Worm (Caenorhabditis elegans): Measurements from ENCODE around the gene ptp-3.
A peak's percentile ranks its signal among the peaks of the same experiment; 100 is the strongest.

Gene ptp-3

DNA sequence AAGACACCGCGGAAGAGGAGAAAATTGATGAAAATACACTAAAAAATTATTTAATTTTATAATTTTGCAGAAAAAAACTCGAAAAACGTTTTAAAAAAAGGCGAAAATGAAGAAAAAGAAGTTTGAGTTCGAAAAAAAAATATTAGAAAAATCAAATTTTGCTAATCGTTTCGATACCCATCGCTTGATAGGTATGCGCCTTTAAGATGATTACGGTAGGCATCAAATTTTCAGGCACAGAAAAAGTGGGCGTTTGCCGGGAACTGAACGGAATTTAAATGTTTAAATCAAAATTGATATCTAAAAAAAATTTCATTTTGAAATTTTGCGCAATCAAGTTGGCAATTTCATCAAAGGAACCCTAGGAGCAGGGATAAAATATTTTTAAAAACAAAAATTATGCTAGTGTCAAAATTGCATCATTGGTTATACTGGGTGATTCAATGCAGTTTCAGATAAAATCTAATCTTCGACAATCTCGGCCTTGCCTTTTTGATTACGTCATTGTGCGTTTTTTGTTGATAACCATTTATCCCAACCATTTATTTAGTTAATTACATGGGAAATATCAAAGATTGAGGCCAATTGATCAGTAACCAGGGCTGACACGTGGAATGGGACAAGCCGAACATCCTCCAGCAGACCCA lies 68.3 kb downstream of the ptp-3 start:
- TF ChIP-seq attf-3 (GFP tag; conservative IDR thresholded peaks at IDR 0.05): no peak
- TF ChIP-seq lsl-1 (GFP tag; optimal IDR thresholded peaks at IDR 0.05): peak; percentile 63
- peak; percentile 60; the same call in 1 of the 2 replicates for TF ChIP-seq madf-6 (GFP tag; IDR thresholded peaks at IDR 0.05)
- no peak for TF ChIP-seq Y79H2A.3 (GFP tag; conservative IDR thresholded peaks at IDR 0.05)
- no peak for TF ChIP-seq snpc-1.1 (tag; optimal IDR thresholded peaks at IDR 0.05; ENCODE audit: insufficient read depth)
- TF ChIP-seq madf-8 (GFP tag; conservative IDR thresholded peaks at IDR 0.05): peak; percentile 63
- no peak for TF ChIP-seq Y67H2A.10 (GFP tag; conservative IDR thresholded peaks at IDR 0.05)
- TF ChIP-seq gei-17 (GFP tag; optimal IDR thresholded peaks at IDR 0.05): no peak
- TF ChIP-seq xnd-1 (tag; optimal IDR thresholded peaks at IDR 0.05): peak; percentile 18

- peak; percentile 64 for TF ChIP-seq zfh-2 (GFP tag; conservative IDR thresholded peaks at IDR 0.05)
- TF ChIP-seq nhr-80 (tag; optimal IDR thresholded peaks at IDR 0.05): no peak
Observed at ce11 chrII:11044193-11044568, 68.8 kb downstream of the ptp-3 start.

DNA sequence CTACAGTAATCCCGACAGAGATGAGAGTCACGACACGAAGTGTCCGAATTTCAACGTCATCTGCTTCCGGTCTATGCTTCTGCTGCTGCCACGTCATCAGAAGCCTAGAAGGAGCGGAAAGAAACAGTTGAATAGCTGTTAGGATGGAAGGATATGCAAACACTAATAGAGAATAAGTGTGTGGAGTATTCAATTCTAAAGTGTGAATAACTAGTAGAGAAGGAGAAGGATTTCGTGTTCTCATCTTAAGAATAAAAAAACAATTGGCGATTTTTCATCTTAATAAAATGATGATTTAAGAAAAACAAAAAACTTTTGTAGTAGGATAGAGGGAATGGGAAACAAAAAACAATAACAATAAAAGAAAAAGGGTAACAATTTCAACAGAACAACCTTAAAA lies 70.5 kb downstream of the ptp-3 start, which contains the start of gene col-83:
col-83 (minus strand) TSS at position 101 of the 400 bp plus-strand sequence.
- TF ChIP-seq nhr-120 (GFP tag; IDR thresholded peaks at IDR 0.05) (no peak), rpc-1 (optimal IDR thresholded peaks at IDR 0.05) (no peak), rpc-1 (tag; optimal IDR thresholded peaks at IDR 0.05) (no peak), attf-5 (GFP tag; optimal IDR thresholded peaks at IDR 0.05) (no peak), ceh-100 (GFP tag; IDR thresholded peaks at IDR 0.05) (no peak), hmg-1.2 (GFP tag; IDR thresholded peaks at IDR 0.05) (no peak), pbrm-1 (GFP tag; IDR thresholded peaks at IDR 0.05) (no peak), pha-4 (tag; optimal IDR thresholded peaks at IDR 0.05) (no peak)

DNA sequence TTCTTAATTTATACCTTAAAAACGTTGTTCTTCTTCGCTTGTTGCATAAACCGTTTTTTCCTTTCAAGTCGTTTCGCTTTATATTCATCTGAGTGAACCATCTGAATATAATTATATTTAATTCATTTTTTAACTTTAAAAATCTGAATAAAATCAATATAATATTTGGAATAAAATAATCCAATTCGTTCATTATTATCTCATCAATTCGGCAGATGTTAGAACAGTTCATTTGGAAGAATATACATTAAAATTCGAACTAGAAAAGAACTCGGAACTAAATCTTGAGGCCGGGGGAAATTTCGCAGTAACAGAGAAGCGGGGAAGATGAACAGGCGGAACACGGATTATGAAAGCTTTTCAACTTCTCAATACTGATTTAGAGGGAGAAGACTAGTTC lies 73.6 kb downstream of the ptp-3 start, which contains the start of gene F33A8.4:
F33A8.4 (minus strand) TSS at position 101 of the 400 bp plus-strand sequence.
- no peak for TF ChIP-seq B0035.1 (tag; optimal IDR thresholded peaks at IDR 0.05)
- TF ChIP-seq ceh-40 (GFP tag; IDR thresholded peaks at IDR 0.05): no peak
- TF ChIP-seq lag-1 (GFP tag; IDR thresholded peaks at IDR 0.05): no peak
- no peak for TF ChIP-seq egrh-3 (GFP tag; IDR thresholded peaks at IDR 0.05)
- no peak for TF ChIP-seq lin-26 (GFP tag; IDR thresholded peaks at IDR 0.05)
- TF ChIP-seq lin-54 (GFP tag; optimal IDR thresholded peaks at IDR 0.05): no peak
- TF ChIP-seq pha-4 (tag; optimal IDR thresholded peaks at IDR 0.05): no peak
- TF ChIP-seq rec-8 (tag; optimal IDR thresholded peaks at IDR 0.05): no peak
- TF ChIP-seq lsy-27 (tag; optimal IDR thresholded peaks at IDR 0.05; ENCODE audit: borderline replicate concordance, insufficient read depth): no peak
- no peak for TF ChIP-seq F52B5.7 (tag; optimal IDR thresholded peaks at IDR 0.05)
- TF ChIP-seq K12H6.12 (tag; optimal IDR thresholded peaks at IDR 0.05): no peak

DNA sequence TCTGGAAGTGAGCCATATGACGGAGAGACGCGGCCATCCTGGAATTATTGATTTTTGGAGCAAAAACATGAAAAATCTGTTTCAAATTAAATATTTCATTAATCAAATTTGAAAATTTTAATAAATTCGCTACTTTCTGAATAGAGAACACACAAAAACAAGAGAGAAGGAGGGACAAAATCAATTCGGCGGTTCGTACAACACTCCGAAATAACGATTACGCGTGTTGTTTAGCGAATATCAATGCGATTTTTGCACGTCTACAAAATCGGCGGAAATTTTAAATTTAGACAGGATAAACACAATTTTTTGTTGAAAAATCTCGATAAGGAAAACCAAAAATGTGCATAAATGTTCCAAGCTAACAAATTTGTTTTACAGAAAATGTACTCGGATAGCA lies 74.5 kb downstream of the ptp-3 start, which contains the start of the genes sdhd-1 and ilkp-1:
sdhd-1 (minus strand) TSS at position 38 of the 400 bp plus-strand sequence.
ilkp-1 (plus strand) TSS at position 380 of the 400 bp plus-strand sequence.
- no peak for TF ChIP-seq fkh-3 (tag; optimal IDR thresholded peaks at IDR 0.05)
- peak; percentile 48; the same call in 1 of the 2 replicates for TF ChIP-seq hmg-1.2 (GFP tag; IDR thresholded peaks at IDR 0.05)
- peak; percentile 55 for TF ChIP-seq lin-54 (GFP tag; optimal IDR thresholded peaks at IDR 0.05)
- TF ChIP-seq attf-5 (GFP tag; optimal IDR thresholded peaks at IDR 0.05): peak; percentile 20
- peak in 1 of 3 experiments; percentile 54 for TF ChIP-seq lin-35 (GFP tag; optimal IDR thresholded peaks at IDR 0.05)
- no peak for TF ChIP-seq F52B5.7 (tag; optimal IDR thresholded peaks at IDR 0.05)
- no peak for TF ChIP-seq B0336.3 (GFP tag; IDR thresholded peaks at IDR 0.05)
- TF ChIP-seq hmg-20 (GFP tag; IDR thresholded peaks at IDR 0.05): no peak
- peak; percentile 90 for TF ChIP-seq attf-3 (GFP tag; conservative IDR thresholded peaks at IDR 0.05)
- peak; percentile 33 for TF ChIP-seq efl-1 (GFP tag; optimal IDR thresholded peaks at IDR 0.05)
- no peak for TF ChIP-seq ceh-91 (GFP tag; IDR thresholded peaks at IDR 0.05)
- no peak for TF ChIP-seq rcor-1 (GFP tag; IDR thresholded peaks at IDR 0.05)
